Worm (Caenorhabditis elegans) whole organism, early embryonic: ENCODE measurements around the gene Y48A6B.9.

Experiments
- B0310.2 ChIP-seq: sonication (generic microtip); optimal IDR thresholded peaks from 2 replicates; lab custom pipeline; 2016; ENCODE audit warnings: mild to moderate bottlenecking, missing genetic modification characterization, missing compliant biosample characterization
- F13C5.2 ChIP-seq: sonication (generic microtip); optimal IDR thresholded peaks from 2 replicates; lab custom pipeline; 2017; ENCODE audit warnings: mild to moderate bottlenecking, missing genetic modification characterization, inconsistent platforms, missing compliant biosample characterization
- aly-1 ChIP-seq: sonication (generic microtip); optimal IDR thresholded peaks from 2 replicates; lab custom pipeline; 2016; ENCODE audit warnings: missing genetic modification characterization, missing compliant biosample characterization
- ceh-13 ChIP-seq: fragments of 200-800 bp; sonication (Bioruptor generic); optimal IDR thresholded peaks from 2 replicates; lab custom pipeline; 2018; ENCODE audit warnings: mild to moderate bottlenecking, missing genetic modification characterization, missing compliant biosample characterization
- hmg-4 ChIP-seq: fragments of 200-800 bp; sonication (Bioruptor generic); optimal IDR thresholded peaks from 2 replicates; lab custom pipeline; 2018; ENCODE audit warnings: mild to moderate bottlenecking, missing genetic modification characterization, missing compliant biosample characterization
- tbx-37 ChIP-seq: fragments of 200-800 bp; sonication (Bioruptor generic); conservative IDR thresholded peaks from 2 replicates; pipeline ENCODE4 v1.3.6; 2022; ENCODE audit warnings: missing genetic modification reagents, missing genetic modification characterization, missing compliant biosample characterization

ce11 chrIII:11063259-11063658, 30.3 kb downstream of the Y48A6B.9 start, which contains the start of gene rsa-2:
- TF ChIP-seq ceh-13 (GFP tag; lab: Kevin White, UChicago) (no peak), aly-1 (tag; lab: Kevin White, UChicago) (no peak), F13C5.2 (tag; lab: Kevin White, UChicago) (peak; percentile 52), B0310.2 (tag; lab: Kevin White, UChicago) (no peak), hmg-4 (GFP tag; lab: Kevin White, UChicago) (no peak), tbx-37 (GFP tag; lab: Robert Waterston, UW) (no peak)
